Fruit fly (Drosophila melanogaster) whole organism, larva: Measurements from ENCODE around the gene CG11597.

Experiments used
- noc ChIP-seq: fragments of 200-800 bp; sonication (Bioruptor generic); optimal IDR thresholded peaks from 3 replicates; lab custom pipeline; 2019; ENCODE audit warnings: missing biosample characterization, mild to moderate bottlenecking, missing genetic modification characterization, moderate library complexity

CG11597 gene

DNA sequence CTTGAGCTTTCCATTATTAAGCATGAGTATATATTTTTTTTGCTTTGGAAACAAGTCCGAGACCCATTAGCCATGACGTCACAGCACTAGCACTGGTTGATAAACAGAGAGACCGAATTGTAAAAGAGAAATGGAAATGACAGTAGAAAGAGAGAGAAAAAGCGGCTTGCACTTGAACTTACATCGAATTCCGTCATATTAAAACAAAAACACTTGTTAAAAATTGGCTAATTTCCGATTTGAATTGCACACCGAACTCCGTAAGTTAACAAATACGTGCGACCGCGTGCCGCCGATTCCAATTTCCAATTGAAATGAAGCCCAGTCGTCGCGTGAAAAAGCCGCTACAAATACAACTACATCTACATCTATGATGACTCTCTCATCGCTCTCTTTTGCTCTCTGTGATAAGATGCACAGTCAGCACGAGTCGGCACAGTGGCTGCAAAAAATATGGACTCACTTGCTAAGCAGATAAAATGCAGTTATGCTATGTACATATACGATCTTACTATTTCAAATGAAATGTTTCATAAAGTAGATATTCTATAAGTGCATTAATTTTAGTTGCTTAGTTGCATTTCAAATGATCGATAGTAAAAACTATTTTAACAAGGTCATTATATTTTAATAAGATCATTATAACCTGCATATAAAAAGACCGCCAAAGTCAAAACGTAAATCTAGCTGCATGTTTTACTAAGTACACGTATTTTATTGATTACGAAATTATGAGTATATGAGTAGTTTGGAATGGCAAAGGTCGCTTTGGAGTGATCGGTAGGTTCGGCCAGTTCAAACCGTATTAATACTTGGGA is 2.2 kb downstream of the CG11597 start:
- TF ChIP-seq noc (tag; lab: Kevin White, UChicago), result peak; percentile 55

dm6 chr3L:11816641-11817040 is 5.4 kb downstream of the CG11597 start:
- no peak for TF ChIP-seq noc (tag; lab: Kevin White, UChicago)

dm6 chr3L:11815220-11815797 is 6.8 kb downstream of the CG11597 start, which contains the start of gene CG14130:
Gene CG14130, plus strand, starts transcription at chr3L:11815444.
- no peak for TF ChIP-seq noc (tag; lab: Kevin White, UChicago)

dm6 chr3L:11814655-11815054 is 7.4 kb downstream of the CG11597 start, which contains the start of gene Cubn2:
Gene Cubn2, minus strand, starts transcription at chr3L:11814755.
- no peak for TF ChIP-seq noc (tag; lab: Kevin White, UChicago)

- TF ChIP-seq noc (tag; lab: Kevin White, UChicago), result no peak
These were observed 20.5 kb downstream of the CG11597 start for dm6 chr3L:11801622-11802021.

- no peak for TF ChIP-seq noc (tag; lab: Kevin White, UChicago)
These were observed 21.3 kb downstream of the CG11597 start, which contains the start of gene Gcat for dm6 chr3L:11800761-11801160. Gene Gcat, minus strand, starts transcription at chr3L:11800861.

dm6 chr3L:11795440-11795983 is 26.6 kb downstream of the CG11597 start, which contains the start of gene Klp68D:
Gene Klp68D, plus strand, starts transcription at chr3L:11795614.
- TF ChIP-seq noc (tag; lab: Kevin White, UChicago), result no peak

DNA sequence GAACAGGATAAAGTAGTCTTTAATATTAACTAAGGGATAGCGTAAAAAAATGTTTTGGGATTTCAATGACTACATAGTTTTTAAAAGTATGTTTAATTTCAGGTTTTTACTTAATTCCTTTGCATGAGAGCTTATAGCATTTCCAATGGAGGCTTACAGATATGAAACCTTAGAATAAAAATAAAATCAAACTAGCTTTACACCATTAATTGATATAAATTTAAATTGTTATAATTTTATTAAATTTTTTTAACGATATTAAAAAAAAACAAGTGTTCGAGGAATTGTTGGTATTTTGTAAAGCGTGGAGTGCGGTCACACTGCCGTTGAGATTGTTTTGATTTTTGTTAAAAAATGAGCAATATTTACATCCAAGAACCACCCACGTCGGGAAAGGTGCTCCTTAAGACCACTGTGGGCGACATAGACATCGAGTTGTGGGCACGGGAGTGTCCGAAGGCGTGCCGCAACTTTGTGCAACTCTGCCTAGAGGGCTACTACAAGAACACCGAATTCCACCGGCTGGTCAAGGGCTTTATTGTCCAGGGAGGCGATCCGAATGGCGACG is 28.8 kb downstream of the CG11597 start, which contains the start of the genes twy and CG10907:
TSS of gene twy (minus strand) at position 51 of the 568 bp plus-strand sequence.
TSS of gene CG10907 (plus strand) at position 282 of the 568 bp plus-strand sequence.
- no peak for TF ChIP-seq noc (tag; lab: Kevin White, UChicago)

- TF ChIP-seq noc (tag; lab: Kevin White, UChicago), result no peak
These were observed 32.3 kb downstream of the CG11597 start, which contains the start of gene Pi3K68D for dm6 chr3L:11789773-11790172. Gene Pi3K68D, minus strand, starts transcription at chr3L:11790013.

DNA sequence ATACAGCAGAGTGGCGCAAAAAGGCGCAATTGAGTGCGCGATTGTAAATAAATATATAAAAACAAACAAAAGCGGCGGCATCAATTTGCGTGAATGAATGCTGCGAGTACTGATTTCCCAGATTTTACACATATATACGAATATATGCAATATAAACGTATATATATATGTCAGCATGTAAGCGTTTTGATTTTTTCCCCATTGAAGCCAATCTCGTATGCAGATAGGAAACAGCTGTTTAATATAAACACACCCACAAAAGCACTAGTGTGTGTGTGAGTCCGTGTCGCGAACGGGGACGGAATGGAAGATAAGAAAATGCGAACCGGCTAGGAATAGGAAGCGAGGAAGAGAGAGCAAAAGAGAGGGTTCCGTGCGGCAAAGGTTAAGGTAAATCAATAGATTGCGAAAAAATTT is 33.1 kb downstream of the CG11597 start:
- peak; percentile 29 for TF ChIP-seq noc (tag; lab: Kevin White, UChicago)

dm6 chr3L:11788195-11788594 is 33.9 kb downstream of the CG11597 start:
- no peak for TF ChIP-seq noc (tag; lab: Kevin White, UChicago)

DNA sequence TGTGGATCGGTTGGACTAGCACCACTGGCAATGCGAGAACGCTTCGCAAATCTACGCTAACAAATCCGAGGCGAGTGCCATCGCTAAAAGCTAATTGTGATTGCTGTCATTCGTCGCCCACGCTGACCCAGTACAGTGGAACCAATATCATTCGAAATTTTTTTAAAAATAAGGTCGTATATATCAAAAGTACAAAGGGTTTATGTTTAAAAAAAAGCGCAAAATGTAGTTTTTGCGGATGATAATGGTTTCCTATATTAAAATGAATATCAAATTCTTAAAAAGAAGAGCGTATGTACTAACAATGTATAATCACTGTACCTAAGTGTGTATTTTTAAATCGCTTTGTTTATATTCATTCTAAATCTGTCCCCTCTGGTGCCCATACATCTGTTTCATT is 36.8 kb downstream of the CG11597 start:
- TF ChIP-seq noc (tag; lab: Kevin White, UChicago), result peak; percentile 78

dm6 chr3L:11777348-11777958 is 44.6 kb downstream of the CG11597 start:
- TF ChIP-seq noc (tag; lab: Kevin White, UChicago), result no peak

dm6 chr3L:11776731-11777130 is 45.3 kb downstream of the CG11597 start, which contains the start of gene CG14131:
Gene CG14131, plus strand, starts transcription at chr3L:11777073.
- no peak for TF ChIP-seq noc (tag; lab: Kevin White, UChicago)

DNA sequence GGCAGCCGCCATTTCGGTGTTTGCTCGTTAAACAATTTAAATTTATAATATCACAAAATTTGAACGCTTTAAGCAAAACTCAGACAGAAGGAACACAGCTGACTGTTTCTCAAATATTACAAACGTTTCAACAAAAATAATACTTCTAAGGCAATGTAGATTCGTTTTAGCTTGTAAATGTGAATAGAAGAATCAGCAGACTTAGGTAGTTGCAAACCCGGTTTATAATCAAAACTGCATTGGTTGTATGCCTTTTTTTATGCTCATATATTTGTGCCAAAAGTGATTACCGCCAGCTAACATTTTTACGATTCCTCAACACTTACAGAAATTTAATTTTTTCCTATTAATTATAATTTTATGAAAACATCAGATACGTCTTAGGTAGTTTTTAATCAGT is 47.7 kb downstream of the CG11597 start, which contains the start of gene Tim13:
TSS of gene Tim13 (minus strand) at position 101 of the 400 bp plus-strand sequence.
- TF ChIP-seq noc (tag; lab: Kevin White, UChicago), result no peak
